Fruit fly (Drosophila melanogaster): ENCODE data around the gene Sirt4.
A peak's percentile ranks its signal among the peaks of the same experiment; 100 is the strongest.

- TF ChIP-seq CG8319 (GFP tag; optimal IDR thresholded peaks at IDR 0.05) = no peak
- TF ChIP-seq fkh (GFP tag; optimal IDR thresholded peaks at IDR 0.05) = no peak
- no peak for TF ChIP-seq Hr39 (GFP tag; optimal IDR thresholded peaks at IDR 0.05)
- TF ChIP-seq dsx (GFP tag; optimal IDR thresholded peaks at IDR 0.05; ENCODE audit: poor library complexity, severe bottlenecking) = no peak
- TF ChIP-seq CG9139 (GFP tag; optimal IDR thresholded peaks at IDR 0.05) = no peak
- TF ChIP-seq ss (GFP tag; optimal IDR thresholded peaks at IDR 0.05) = no peak
- TF ChIP-seq CG6163 (GFP tag; IDR thresholded peaks at IDR 0.05) = peak; percentile 22; the same call in 1 of the 3 replicates
- TF ChIP-seq Eip78C (GFP tag) = peak; percentile 13
- TF ChIP-seq net (GFP tag; optimal IDR thresholded peaks at IDR 0.05) = no peak
- TF ChIP-seq CG6276 (GFP tag; optimal IDR thresholded peaks at IDR 0.05) = no peak
- no peak for TF ChIP-seq Hr4 (GFP tag; optimal IDR thresholded peaks at IDR 0.05)
- TF ChIP-seq CG10631 (GFP tag; optimal IDR thresholded peaks at IDR 0.05) = no peak
- no peak for TF ChIP-seq salr (GFP tag; optimal IDR thresholded peaks at IDR 0.05)
Measured at dm6 chrX:5712966-5713365, 47.2 kb upstream of the Sirt4 start.

Data from whole organism, prepupa.